Fruit fly (Drosophila melanogaster) whole organism: ENCODE data around the gene Tsc1.

Source experiments
- CG8478 ChIP-seq: fragments of >200 bp; optimal IDR thresholded peaks from 2 replicates; lab custom pipeline; 2018; ENCODE audit warnings: inconsistent platforms
- EcR ChIP-seq, 2 experiments: fragments of >200 bp; optimal IDR thresholded peaks; 2 replicates each; lab custom pipeline; 2017; ENCODE audit warnings: missing biosample characterization in 2 of 2, missing genetic modification characterization in 2 of 2, missing genetic modification reagents in 2 of 2
- pan ChIP-seq: fragments of >200 bp; optimal IDR thresholded peaks from 2 replicates; lab custom pipeline; 2017
- psq ChIP-seq: fragments of >200 bp; optimal IDR thresholded peaks from 2 replicates; lab custom pipeline; 2017
- usp ChIP-seq: fragments of >200 bp; optimal IDR thresholded peaks from 2 replicates; lab custom pipeline; 2017; ENCODE audit warnings: missing biosample characterization, missing genetic modification characterization, mixed read lengths

- no peak for TF ChIP-seq pan (lab: Kevin White, UChicago)
- TF ChIP-seq usp (GFP tag; lab: Kevin White, UChicago): no peak
- TF ChIP-seq psq (lab: Kevin White, UChicago): no peak
- no peak for TF ChIP-seq EcR (GFP tag; optimal IDR thresholded peaks at IDR 0.05; lab: Kevin White, UChicago)
- no peak for TF ChIP-seq CG8478 (lab: Kevin White, UChicago)
These were observed 7.3 kb downstream of the Tsc1 start, which contains the start of gene Npc2f for dm6 chr3R:24137311-24137945.
